Fruit fly (Drosophila melanogaster): Measurements from ENCODE around the gene CG34015.
A peak's percentile ranks its signal among the peaks of the same experiment; 100 is the strongest.

CG34015 gene

DNA sequence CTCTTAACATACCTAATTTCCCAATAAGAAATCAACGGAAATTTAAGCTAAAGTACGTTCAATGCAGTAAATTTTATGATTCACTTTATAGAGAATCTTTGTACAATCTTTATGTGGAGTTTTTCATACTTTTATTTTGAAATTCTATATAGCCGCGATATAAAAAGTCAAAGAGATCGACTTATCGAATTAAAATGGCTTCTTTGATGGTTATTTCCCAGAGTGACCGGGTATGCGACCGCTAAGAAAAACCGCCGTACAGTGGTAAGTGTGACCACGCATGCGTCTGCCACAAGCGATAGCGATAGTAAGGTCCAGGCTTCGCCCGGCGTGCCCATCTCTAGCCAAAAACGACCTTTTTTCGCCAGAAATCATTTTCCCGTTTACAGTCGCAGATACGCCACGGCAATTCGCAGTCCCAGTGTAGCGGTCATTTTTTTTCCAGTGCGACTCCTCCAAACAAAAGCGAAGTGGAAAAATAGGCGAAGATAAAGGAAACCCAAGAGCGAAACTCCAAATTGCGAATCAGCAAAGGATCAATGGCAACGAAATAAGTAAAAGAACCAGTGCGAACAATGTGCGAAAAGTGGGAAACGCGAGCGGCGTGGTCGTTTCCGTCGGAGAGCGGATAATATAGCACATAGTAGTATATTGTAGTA, 25.5 kb downstream of the CG34015 start, which contains the start of gene hang (continued):
- TF ChIP-seq Neu2 (GFP tag; optimal IDR thresholded peaks at IDR 0.05; ENCODE audit: borderline replicate concordance) (no peak), CG10959 (GFP tag; IDR thresholded peaks at IDR 0.05) (no peak), Dll (GFP tag; IDR thresholded peaks at IDR 0.05; ENCODE audit: partially characterized antibody) (peak; percentile 66; the same call in 3 of the 4 replicates), HLH54F (GFP tag; optimal IDR thresholded peaks at IDR 0.05) (no peak), Ada2b (GFP tag; IDR thresholded peaks at IDR 0.05) (no peak), B-H2 (GFP tag; optimal IDR thresholded peaks at IDR 0.05) (no peak), CG12659 (GFP tag; optimal IDR thresholded peaks at IDR 0.05) (peak; percentile 85), pan (optimal IDR thresholded peaks at IDR 0.05) (no peak), pan (GFP tag; optimal IDR thresholded peaks at IDR 0.05 in 1 of 2, IDR thresholded peaks at IDR 0.05 in 1 of 2) (no peak), Dp (GFP tag; optimal IDR thresholded peaks at IDR 0.05) (peak; percentile 70), CG14050 (GFP tag; IDR thresholded peaks at IDR 0.05) (no peak), CG6689 (GFP tag; IDR thresholded peaks at IDR 0.05) (no peak), CG17802 (tag; optimal IDR thresholded peaks at IDR 0.05) (no peak), luna (GFP tag; optimal IDR thresholded peaks at IDR 0.05) (no peak), CG1647 (GFP tag; optimal IDR thresholded peaks at IDR 0.05) (no peak), Lhr (GFP tag; optimal IDR thresholded peaks at IDR 0.05) (peak; percentile 64), grn (GFP tag; optimal IDR thresholded peaks at IDR 0.05) (no peak), Lim3 (GFP tag; IDR thresholded peaks at IDR 0.05) (no peak), CG10267 (tag; optimal IDR thresholded peaks at IDR 0.05) (peak; percentile 50), Ets97D (GFP tag; optimal IDR thresholded peaks at IDR 0.05) (peak; percentile 83), cas (GFP tag; IDR thresholded peaks at IDR 0.05) (peak; percentile 25; the same call in 1 of the 2 replicates), ato (GFP tag; IDR thresholded peaks at IDR 0.05; ENCODE audit: partially characterized antibody) (peak; percentile 82), onecut (GFP tag; IDR thresholded peaks at IDR 0.05) (peak; percentile 40), chn (GFP tag; optimal IDR thresholded peaks at IDR 0.05) (no peak), Meics (GFP tag; optimal IDR thresholded peaks at IDR 0.05) (peak; percentile 23), D (optimal IDR thresholded peaks at IDR 0.05) (no peak), D (GFP tag; optimal IDR thresholded peaks at IDR 0.05) (no peak), CG14860 (GFP tag; IDR thresholded peaks at IDR 0.05; ENCODE audit: partially characterized antibody) (peak; percentile 15; the same call in 1 of the 3 replicates), CG3281 (GFP tag; optimal IDR thresholded peaks at IDR 0.05) (peak; percentile 53), CG31388 (GFP tag; optimal IDR thresholded peaks at IDR 0.05) (no peak), Gsc (GFP tag; IDR thresholded peaks at IDR 0.05) (no peak), CG9437 (GFP tag; optimal IDR thresholded peaks at IDR 0.05) (no peak), CrebB (tag; optimal IDR thresholded peaks at IDR 0.05) (peak; percentile 56), CG10431 (GFP tag; optimal IDR thresholded peaks at IDR 0.05) (peak; percentile 41), bsh (GFP tag; optimal IDR thresholded peaks at IDR 0.05) (peak in 1 of 2 experiments; percentile 0), CG11504 (tag; optimal IDR thresholded peaks at IDR 0.05) (peak; percentile 12), CG17385 (GFP tag; optimal IDR thresholded peaks at IDR 0.05) (peak; percentile 37), bbx (GFP tag; IDR thresholded peaks at IDR 0.05; ENCODE audit: partially characterized antibody) (peak; percentile 88), CG7963 (GFP tag; IDR thresholded peaks at IDR 0.05; ENCODE audit: partially characterized antibody) (peak; percentile 78), croc (GFP tag; conservative IDR thresholded peaks at IDR 0.05) (no peak), caup (GFP tag; optimal IDR thresholded peaks at IDR 0.05; ENCODE audit: severe bottlenecking) (peak; percentile 58), CG11398 (GFP tag; optimal IDR thresholded peaks at IDR 0.05) (peak; percentile 19), lilli (GFP tag; optimal IDR thresholded peaks at IDR 0.05) (peak; percentile 25), gcm (GFP tag; optimal IDR thresholded peaks at IDR 0.05) (no peak), CG11456 (GFP tag; IDR thresholded peaks at IDR 0.05) (peak; percentile 70), Myb (GFP tag; optimal IDR thresholded peaks at IDR 0.05) (peak; percentile 39), danr (GFP tag; IDR thresholded peaks at IDR 0.05) (no peak), CG2120 (GFP tag; optimal IDR thresholded peaks at IDR 0.05) (peak; percentile 49), CG3995 (GFP tag; optimal IDR thresholded peaks at IDR 0.05) (peak; percentile 24), cg (GFP tag; optimal IDR thresholded peaks at IDR 0.05) (no peak)
